Worm (Caenorhabditis elegans): ENCODE measurements around the gene F15B10.3.

- TF ChIP-seq ceh-82 (tag; optimal IDR thresholded peaks at IDR 0.05) (no peak), mdl-1 (tag; optimal IDR thresholded peaks at IDR 0.05) (no peak), nhr-111 (GFP tag; optimal IDR thresholded peaks at IDR 0.05) (no peak), unc-62 (GFP tag; optimal IDR thresholded peaks at IDR 0.05 in 1 of 2) (no peak), unc-62 (tag; optimal IDR thresholded peaks at IDR 0.05) (no peak), egl-27 (tag; optimal IDR thresholded peaks at IDR 0.05) (no peak), nhr-77 (tag; optimal IDR thresholded peaks at IDR 0.05) (no peak)
These were observed 25.3 kb downstream of the F15B10.3 start, which contains the start of gene cest-5.2 for ce11 chrIV:6627798-6628197.
